Worm (Caenorhabditis elegans) whole organism, late embryonic: ENCODE measurements around the gene F10E7.2.

Experiments used
- ceh-22 ChIP-seq: sonication (generic microtip); optimal IDR thresholded peaks from 2 replicates; lab custom pipeline; 2017; ENCODE audit warnings: missing biosample characterization, missing genetic modification characterization
- fkh-10 ChIP-seq: fragments of 150-350 bp; optimal IDR thresholded peaks from 2 replicates; lab custom pipeline; 2014; ENCODE audit warnings: missing biosample characterization, missing genetic modification reagents, missing genetic modification characterization
- hlh-6 ChIP-seq: sonication (generic microtip); optimal IDR thresholded peaks from 2 replicates; lab custom pipeline; 2016; ENCODE audit warnings: missing genotype, missing genetic modification characterization, missing compliant biosample characterization

ce11 chrII:7116350-7116749 is 5.7 kb upstream of the F10E7.2 start, which contains the start of gene spon-1:
- no peak for TF ChIP-seq ceh-22 (tag; lab: Kevin White, UChicago)
- no peak for TF ChIP-seq fkh-10
- no peak for TF ChIP-seq hlh-6 (tag; lab: Kevin White, UChicago)
